Fruit fly (Drosophila melanogaster): ENCODE measurements around the gene chico.

chico gene

DNA sequence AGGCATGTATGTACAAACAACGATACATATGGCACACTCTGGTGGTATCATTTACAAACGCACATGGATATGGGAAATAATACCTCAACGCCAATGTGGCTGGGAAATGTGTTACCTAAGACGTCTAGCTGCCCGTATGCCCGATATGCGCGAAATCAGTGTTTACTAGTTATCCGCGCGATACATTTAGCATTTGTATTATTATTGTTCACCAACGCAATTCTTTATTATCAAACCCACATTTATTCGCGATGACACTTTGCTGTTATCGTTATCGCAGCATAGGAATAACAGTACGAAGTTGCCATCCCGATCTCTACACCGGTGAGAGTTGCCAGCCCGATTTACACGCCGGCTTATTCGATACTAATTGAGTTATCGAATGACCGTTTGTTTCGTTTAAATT lies at the start of gene chico:
Gene chico (minus strand): TSS at position 294 of the 406 bp plus-strand sequence.
- TF ChIP-seq Ets21C (GFP tag; optimal IDR thresholded peaks at IDR 0.05) = no peak

dm6 chr2L:10294798-10295669 lies 48.2 kb upstream of the chico start, which contains the start of gene Hand:
Gene Hand (minus strand): TSS chr2L:10295385.
- TF ChIP-seq topi (GFP tag; optimal IDR thresholded peaks at IDR 0.05) (no peak), Lpt (GFP tag; optimal IDR thresholded peaks at IDR 0.05) (no peak), Eip78C (GFP tag) (peak; percentile 26), CG1621 (tag; optimal IDR thresholded peaks at IDR 0.05) (no peak)

dm6 chr2L:10292066-10292560 lies 45.2 kb upstream of the chico start, which contains the start of gene Ufd4:
Gene Ufd4 (minus strand): TSS chr2L:10292365.
- no peak for TF ChIP-seq svp (GFP tag)
- no peak; the same call in 1 of the 2 replicates for TF ChIP-seq CG11294 (GFP tag; IDR thresholded peaks at IDR 0.05)
- TF ChIP-seq esn (GFP tag; optimal IDR thresholded peaks at IDR 0.05) = peak; percentile 70
- TF ChIP-seq salr (GFP tag; optimal IDR thresholded peaks at IDR 0.05) = no peak
- no peak for TF ChIP-seq CG9139 (GFP tag; optimal IDR thresholded peaks at IDR 0.05)
- no peak for TF ChIP-seq Gug (GFP tag; IDR thresholded peaks at IDR 0.05)
- TF ChIP-seq net (GFP tag; optimal IDR thresholded peaks at IDR 0.05) = no peak
- TF ChIP-seq CG11902 (GFP tag; optimal IDR thresholded peaks at IDR 0.05) = peak; percentile 11
- no peak for TF ChIP-seq Hr39 (GFP tag; optimal IDR thresholded peaks at IDR 0.05)
- TF ChIP-seq dac (GFP tag; optimal IDR thresholded peaks at IDR 0.05) = no peak
- TF ChIP-seq CG7368 (GFP tag; optimal IDR thresholded peaks at IDR 0.05) = no peak
- TF ChIP-seq Hr38 (GFP tag; optimal IDR thresholded peaks at IDR 0.05) = no peak
- TF ChIP-seq CG8119 (GFP tag; IDR thresholded peaks at IDR 0.05) = no peak; the same call in 2 of the 3 replicates
- no peak for TF ChIP-seq CG10669 (GFP tag; optimal IDR thresholded peaks at IDR 0.05)
- TF ChIP-seq Eip93F (GFP tag; optimal IDR thresholded peaks at IDR 0.05) = no peak
- no peak for TF ChIP-seq lz (GFP tag; optimal IDR thresholded peaks at IDR 0.05)
- no peak for TF ChIP-seq CG34406 (GFP tag; optimal IDR thresholded peaks at IDR 0.05)
- TF ChIP-seq Ets21C (GFP tag; optimal IDR thresholded peaks at IDR 0.05) = no peak
- peak; percentile 63 for TF ChIP-seq CG31627 (GFP tag; optimal IDR thresholded peaks at IDR 0.05)
- no peak for TF ChIP-seq vri (GFP tag; optimal IDR thresholded peaks at IDR 0.05)
- TF ChIP-seq fd59A (GFP tag; optimal IDR thresholded peaks at IDR 0.05) = no peak
- no peak for TF ChIP-seq CG6276 (GFP tag; optimal IDR thresholded peaks at IDR 0.05)
- TF ChIP-seq ss (GFP tag; optimal IDR thresholded peaks at IDR 0.05) = no peak
- no peak for TF ChIP-seq Hr4 (GFP tag; optimal IDR thresholded peaks at IDR 0.05)
- no peak for TF ChIP-seq CG8319 (GFP tag; optimal IDR thresholded peaks at IDR 0.05)
- TF ChIP-seq Sox14 (GFP tag; optimal IDR thresholded peaks at IDR 0.05) = no peak
- TF ChIP-seq CG16779 (tag; optimal IDR thresholded peaks at IDR 0.05) = no peak
- TF ChIP-seq Smox (GFP tag; optimal IDR thresholded peaks at IDR 0.05) = no peak
- no peak for TF ChIP-seq acj6 (GFP tag; optimal IDR thresholded peaks at IDR 0.05)
- no peak for TF ChIP-seq achi (GFP tag; optimal IDR thresholded peaks at IDR 0.05)
- TF ChIP-seq fkh (GFP tag; optimal IDR thresholded peaks at IDR 0.05) = no peak
- no peak for TF ChIP-seq eg (GFP tag; IDR thresholded peaks at IDR 0.05)
- TF ChIP-seq CG8632 (GFP tag; optimal IDR thresholded peaks at IDR 0.05) = no peak
- TF ChIP-seq dsx (GFP tag; optimal IDR thresholded peaks at IDR 0.05; ENCODE audit: poor library complexity, severe bottlenecking) = no peak
- no peak for TF ChIP-seq Sox15 (GFP tag; optimal IDR thresholded peaks at IDR 0.05)
- TF ChIP-seq CG6792 (GFP tag; optimal IDR thresholded peaks at IDR 0.05) = peak; percentile 29
- no peak for TF ChIP-seq CG6854 (GFP tag; optimal IDR thresholded peaks at IDR 0.05)
- TF ChIP-seq CG3032 (tag; optimal IDR thresholded peaks at IDR 0.05) = peak; percentile 67
- peak; percentile 68; the same call in 1 of the 2 replicates for TF ChIP-seq CG15336 (GFP tag; IDR thresholded peaks at IDR 0.05)
- TF ChIP-seq CG1621 (tag; optimal IDR thresholded peaks at IDR 0.05) = no peak
- no peak for TF ChIP-seq spab (GFP tag; optimal IDR thresholded peaks at IDR 0.05)
- TF ChIP-seq CG32006 (GFP tag; optimal IDR thresholded peaks at IDR 0.05) = no peak
- TF ChIP-seq CG11762 (GFP tag; optimal IDR thresholded peaks at IDR 0.05; ENCODE audit: insufficient read depth) = no peak

Data from whole organism, prepupa.